Worm (Caenorhabditis elegans) whole organism, young adult: ENCODE measurements around the gene T16G12.10.

Source experiments
- B0019.2 ChIP-seq: fragments of 200-800 bp; sonication (Bioruptor generic); conservative IDR thresholded peaks from 2 replicates; pipeline ENCODE4 v1.3.6; 2022; ENCODE audit warnings: missing genetic modification reagents, missing genetic modification characterization, missing compliant biosample characterization
- B0336.3 ChIP-seq: fragments of 200-800 bp; sonication (Bioruptor generic); IDR thresholded peaks from 2 replicates; pipeline ENCODE4 v1.3.6; 2022; ENCODE audit warnings: missing genetic modification characterization, missing compliant biosample characterization
- D2030.7 ChIP-seq: fragments of 200-800 bp; sonication (Bioruptor generic); IDR thresholded peaks from 2 replicates; pipeline ENCODE4 v1.3.6; 2022; ENCODE audit warnings: missing genetic modification reagents, missing genetic modification characterization, missing compliant biosample characterization
- F33H1.4 ChIP-seq: fragments of 200-800 bp; sonication (Bioruptor generic); IDR thresholded peaks from 2 replicates; pipeline ENCODE4 v1.3.6; 2022; ENCODE audit warnings: missing genetic modification reagents, missing genetic modification characterization, missing compliant biosample characterization
- F49E8.2 ChIP-seq: sonication (generic microtip); optimal IDR thresholded peaks from 3 replicates; lab custom pipeline; 2017; ENCODE audit warnings: missing genetic modification characterization, mild to moderate bottlenecking, missing compliant biosample characterization, antibody characterized with exemption, moderate library complexity; ENCODE audit not compliant: insufficient read depth
- F55B11.4 ChIP-seq: sonication (generic microtip); optimal IDR thresholded peaks from 2 replicates; lab custom pipeline; 2016; ENCODE audit warnings: missing compliant biosample characterization, missing genetic modification characterization, borderline replicate concordance; ENCODE audit not compliant: insufficient read depth
- Y79H2A.3 ChIP-seq: fragments of 200-800 bp; sonication (Bioruptor generic); conservative IDR thresholded peaks from 2 replicates; pipeline ENCODE4 v1.3.6; 2022; ENCODE audit warnings: missing genetic modification reagents, missing genetic modification characterization, missing compliant biosample characterization
- aptf-3 ChIP-seq: fragments of 200-800 bp; sonication (Bioruptor generic); IDR thresholded peaks from 2 replicates; pipeline ENCODE4 v1.3.6; 2022; ENCODE audit warnings: missing genetic modification characterization, missing compliant biosample characterization
- attf-6 ChIP-seq: fragments of 200-800 bp; sonication (Bioruptor generic); IDR thresholded peaks from 2 replicates; pipeline ENCODE4 v1.3.6; 2022; ENCODE audit warnings: missing genetic modification reagents, missing genetic modification characterization, missing compliant biosample characterization
- cebp-1 ChIP-seq, 2 experiments: fragments of 200-800 bp in 1 of 2; sonication (Bioruptor generic) in 1 of 2; sonication (generic microtip) in 1 of 2; IDR thresholded peaks in 1 of 2; optimal IDR thresholded peaks in 1 of 2; 2 replicates each; pipeline versions ENCODE4 v1.3.6 to Lab custom; 2017 to 2022; ENCODE audit warnings: missing compliant biosample characterization in 2 of 2, missing genetic modification characterization in 2 of 2, mild to moderate bottlenecking in 1 of 2, missing genetic modification reagents in 1 of 2, moderate library complexity in 1 of 2
- ceh-100 ChIP-seq: fragments of 200-800 bp; sonication (Bioruptor generic); IDR thresholded peaks from 2 replicates; pipeline ENCODE4 v1.3.6; 2022; ENCODE audit warnings: missing genetic modification reagents, missing genetic modification characterization, missing compliant biosample characterization
- chd-7 ChIP-seq: sonication (generic microtip); optimal IDR thresholded peaks from 2 replicates; lab custom pipeline; 2016; ENCODE audit warnings: mild to moderate bottlenecking, missing genetic modification characterization, moderate library complexity, missing compliant biosample characterization
- efl-1 ChIP-seq: fragments of 150-350 bp; optimal IDR thresholded peaks from 2 replicates; lab custom pipeline; 2014; ENCODE audit warnings: missing biosample characterization, missing genetic modification reagents, missing genetic modification characterization
- egl-18 ChIP-seq: fragments of 200-800 bp; sonication (Bioruptor generic); IDR thresholded peaks from 2 replicates; pipeline ENCODE4 v1.3.6; 2022; ENCODE audit warnings: missing genetic modification reagents, missing genetic modification characterization, missing compliant biosample characterization
- hlh-12 ChIP-seq: sonication (generic microtip); optimal IDR thresholded peaks from 2 replicates; lab custom pipeline; 2016; ENCODE audit warnings: missing genetic modification characterization, missing compliant biosample characterization
- hsf-1 ChIP-seq: fragments of 200-800 bp; sonication (Bioruptor generic); IDR thresholded peaks from 2 replicates; pipeline ENCODE4 v1.3.6; 2022; ENCODE audit warnings: missing genetic modification reagents, missing genetic modification characterization, missing compliant biosample characterization
- let-607 ChIP-seq, 2 experiments: fragments of 200-800 bp in 1 of 2; sonication (Bioruptor generic) in 1 of 2; sonication (generic microtip) in 1 of 2; optimal IDR thresholded peaks; 2 replicates each; lab custom pipeline; 2016 to 2018; ENCODE audit warnings: mild to moderate bottlenecking in 2 of 2, missing compliant biosample characterization in 2 of 2, missing genetic modification characterization in 2 of 2, moderate library complexity in 2 of 2, missing genotype in 1 of 2
- lin-26 ChIP-seq: fragments of 200-800 bp; sonication (Bioruptor generic); IDR thresholded peaks from 2 replicates; pipeline ENCODE4 v1.3.6; 2022; ENCODE audit warnings: missing genetic modification reagents, missing genetic modification characterization, missing compliant biosample characterization
- lsl-1 ChIP-seq: fragments of 200-800 bp; sonication (Bioruptor generic); optimal IDR thresholded peaks from 2 replicates; lab custom pipeline; 2018; ENCODE audit warnings: mild to moderate bottlenecking, missing genetic modification characterization, moderate library complexity, missing compliant biosample characterization
- madf-6 ChIP-seq: fragments of 200-800 bp; sonication (Bioruptor generic); IDR thresholded peaks from 2 replicates; pipeline ENCODE4 v1.3.6; 2022; ENCODE audit warnings: missing genetic modification reagents, missing genetic modification characterization, missing compliant biosample characterization
- madf-8 ChIP-seq: fragments of 200-800 bp; sonication (Bioruptor generic); conservative IDR thresholded peaks from 2 replicates; pipeline ENCODE4 v1.3.6; 2022; ENCODE audit warnings: missing genetic modification reagents, missing genetic modification characterization, missing compliant biosample characterization
- mes-4 ChIP-seq: sonication (generic microtip); optimal IDR thresholded peaks from 2 replicates; lab custom pipeline; 2016; ENCODE audit warnings: missing genotype, missing genetic modification characterization, missing compliant biosample characterization
- mxl-1 ChIP-seq: sonication (generic microtip); optimal IDR thresholded peaks from 2 replicates; lab custom pipeline; 2016; ENCODE audit warnings: missing genetic modification characterization, missing compliant biosample characterization
- nfya-2 ChIP-seq: fragments of 200-800 bp; sonication (Bioruptor generic); IDR thresholded peaks from 2 replicates; pipeline ENCODE4 v1.3.6; 2022; ENCODE audit warnings: missing genetic modification reagents, missing genetic modification characterization, missing compliant biosample characterization
- rec-8 ChIP-seq, 2 experiments: sonication (generic microtip); optimal IDR thresholded peaks; 2 replicates each; lab custom pipeline; 2016; ENCODE audit warnings: mild to moderate bottlenecking in 2 of 2, missing genetic modification characterization in 2 of 2, missing genetic modification reagents in 2 of 2, missing genotype in 2 of 2, missing biosample characterization in 1 of 2, missing compliant biosample characterization in 1 of 2, moderate library complexity in 1 of 2
- repo-1 ChIP-seq: sonication (generic microtip); optimal IDR thresholded peaks from 2 replicates; lab custom pipeline; 2017; ENCODE audit warnings: mild to moderate bottlenecking, missing genetic modification characterization, missing compliant biosample characterization
- sdz-38 ChIP-seq: sonication (generic microtip); optimal IDR thresholded peaks from 2 replicates; lab custom pipeline; 2016; ENCODE audit warnings: missing genotype, missing genetic modification characterization, missing compliant biosample characterization
- snpc-1.1 ChIP-seq: sonication (generic microtip); optimal IDR thresholded peaks from 2 replicates; lab custom pipeline; 2017; ENCODE audit warnings: missing genetic modification characterization, mild to moderate bottlenecking, missing compliant biosample characterization, antibody characterized with exemption, moderate library complexity, missing genotype, missing genetic modification reagents; ENCODE audit not compliant: insufficient read depth
- somi-1 ChIP-seq: fragments of 200-800 bp; sonication (Bioruptor generic); optimal IDR thresholded peaks from 2 replicates; lab custom pipeline; 2018; ENCODE audit warnings: mild to moderate bottlenecking, missing genetic modification characterization, missing compliant biosample characterization
- sptf-2 ChIP-seq: fragments of 200-800 bp; sonication (Bioruptor generic); optimal IDR thresholded peaks from 2 replicates; lab custom pipeline; 2018; ENCODE audit warnings: mild to moderate bottlenecking, missing genetic modification characterization, missing compliant biosample characterization
- unc-130 ChIP-seq: sonication (generic microtip); optimal IDR thresholded peaks from 2 replicates; lab custom pipeline; 2016; ENCODE audit warnings: missing genetic modification reagents, missing genetic modification characterization, missing compliant biosample characterization
- zim-3 ChIP-seq: sonication (generic microtip); optimal IDR thresholded peaks from 2 replicates; lab custom pipeline; 2017; ENCODE audit warnings: mild to moderate bottlenecking, missing genetic modification characterization, moderate library complexity, missing compliant biosample characterization
- ztf-18 ChIP-seq: sonication (generic microtip); optimal IDR thresholded peaks from 2 replicates; lab custom pipeline; 2016; ENCODE audit warnings: missing genotype, mild to moderate bottlenecking, missing genetic modification characterization, missing compliant biosample characterization
- ztf-28 ChIP-seq: fragments of 200-800 bp; sonication (Bioruptor generic); IDR thresholded peaks from 2 replicates; pipeline ENCODE4 v1.3.6; 2022; ENCODE audit warnings: missing genetic modification reagents, missing genetic modification characterization, missing compliant biosample characterization

Gene T16G12.10

ce11 chrIII:10090685-10091084 lies 34.8 kb upstream of the T16G12.10 start, which contains the start of gene gtf-2H2C:
TSS of gene gtf-2H2C (minus strand) at chrIII:10090785.
- TF ChIP-seq mes-4 (tag; lab: Kevin White, UChicago) (no peak), hsf-1 (GFP tag; lab: Robert Waterston, UW) (no peak), sptf-2 (GFP tag; lab: Kevin White, UChicago) (no peak), D2030.7 (GFP tag; lab: Robert Waterston, UW) (no peak), hlh-12 (tag; lab: Kevin White, UChicago) (no peak), ztf-18 (tag; lab: Kevin White, UChicago) (no peak), rec-8 (tag; optimal IDR thresholded peaks at IDR 0.05; lab: Kevin White, UChicago) (no peak), Y79H2A.3 (0 out of 2 replicates have a peak, but pooled peaks have one; percentile 27), zim-3 (no peak), B0336.3 (0 out of 2 replicates have a peak, but pooled peaks have one; percentile 9), ceh-100 (GFP tag; lab: Robert Waterston, UW) (no peak), let-607 (tag; optimal IDR thresholded peaks at IDR 0.05; lab: Kevin White, UChicago) (no peak), repo-1 (tag; lab: Kevin White, UChicago) (no peak), F55B11.4 (tag; lab: Kevin White, UChicago) (no peak), cebp-1 (GFP tag; IDR thresholded peaks at IDR 0.05; lab: Robert Waterston, UW) (no peak), cebp-1 (tag; optimal IDR thresholded peaks at IDR 0.05; lab: Kevin White, UChicago) (peak; percentile 18), madf-6 (peak; percentile 44; the same call in 1 of the 2 replicates), chd-7 (tag; lab: Kevin White, UChicago) (no peak)
- TF ChIP-seq, all 124 proteins: peak for 4

ce11 chrIII:10088508-10088981 lies 32.6 kb upstream of the T16G12.10 start, which contains the start of gene hal-2:
TSS of gene hal-2 (minus strand) at chrIII:10088931.
- TF ChIP-seq B0336.3 (no peak), sdz-38 (tag; lab: Kevin White, UChicago) (no peak), B0019.2 (GFP tag; lab: Robert Waterston, UW) (no peak), D2030.7 (GFP tag; lab: Robert Waterston, UW) (no peak), hlh-12 (tag; lab: Kevin White, UChicago) (no peak), lsl-1 (GFP tag; lab: Kevin White, UChicago) (peak; percentile 36), attf-6 (GFP tag; lab: Robert Waterston, UW) (no peak), aptf-3 (no peak), F33H1.4 (GFP tag; lab: Robert Waterston, UW) (peak; percentile 73), efl-1 (GFP tag; lab: Kevin White, UChicago) (peak; percentile 71), somi-1 (GFP tag; lab: Kevin White, UChicago) (no peak), egl-18 (GFP tag; lab: Robert Waterston, UW) (no peak), madf-8 (GFP tag; lab: Robert Waterston, UW) (0 out of 2 replicates have a peak, but pooled peaks have one; percentile 7), madf-6 (peak; percentile 33; the same call in 1 of the 2 replicates), F49E8.2 (tag; lab: Kevin White, UChicago) (no peak)

DNA sequence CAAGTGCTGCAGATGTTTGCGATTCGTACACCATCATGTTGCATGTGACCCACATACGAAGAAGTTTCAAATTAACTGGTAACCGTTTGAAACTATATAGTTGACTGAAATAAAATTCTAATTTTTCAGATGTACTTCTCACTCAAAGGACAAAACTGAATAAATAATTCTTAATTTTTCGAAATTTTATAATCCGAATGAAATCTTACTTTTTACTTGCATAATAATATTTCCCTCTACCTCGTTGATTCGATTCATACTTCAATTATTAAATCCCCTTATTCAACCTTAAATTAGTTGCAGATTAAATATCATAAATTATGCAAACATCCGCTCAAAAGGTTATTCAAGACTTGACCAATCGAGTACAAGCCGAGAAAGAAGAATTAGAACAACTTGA lies 30.1 kb upstream of the T16G12.10 start, which contains the start of gene T16H12.2:
TSS of gene T16H12.2 (plus strand) at position 301 of the 400 bp plus-strand sequence.
- TF ChIP-seq snpc-1.1 (tag; lab: Kevin White, UChicago) (no peak), rec-8 (tag; optimal IDR thresholded peaks at IDR 0.05; lab: Kevin White, UChicago) (no peak), lsl-1 (GFP tag; lab: Kevin White, UChicago) (no peak), lin-26 (GFP tag; lab: Robert Waterston, UW) (no peak), nfya-2 (no peak), mxl-1 (tag; lab: Kevin White, UChicago) (no peak), unc-130 (GFP tag; lab: Kevin White, UChicago) (no peak), ztf-28 (GFP tag; lab: Robert Waterston, UW) (no peak)
